Worm (Caenorhabditis elegans) whole organism, late embryonic: ENCODE results near the gene pcp-3.

ENCODE experiments used
- T23F11.4 ChIP-seq: fragments of 200-800 bp; sonication (Bioruptor generic); optimal IDR thresholded peaks from 2 replicates; lab custom pipeline; 2018; ENCODE audit warnings: mild to moderate bottlenecking, missing genetic modification characterization, missing compliant biosample characterization
- ama-1 ChIP-seq: fragments of 150-350 bp; optimal IDR thresholded peaks from 2 replicates; lab custom pipeline; 2014
- ceh-45 ChIP-seq: fragments of 200-800 bp; sonication (Bioruptor generic); IDR thresholded peaks from 2 replicates; pipeline ENCODE4 v1.3.6; 2022; ENCODE audit warnings: missing genetic modification reagents, missing genetic modification characterization, missing compliant biosample characterization
- ceh-48 ChIP-seq: sonication (generic microtip); optimal IDR thresholded peaks from 2 replicates; lab custom pipeline; 2016; ENCODE audit warnings: missing genetic modification characterization, inconsistent platforms, missing compliant biosample characterization
- fkh-10 ChIP-seq: fragments of 150-350 bp; optimal IDR thresholded peaks from 2 replicates; lab custom pipeline; 2014; ENCODE audit warnings: missing biosample characterization, missing genetic modification reagents, missing genetic modification characterization
- gmeb-2 ChIP-seq: sonication (generic microtip); optimal IDR thresholded peaks from 2 replicates; lab custom pipeline; 2016; ENCODE audit warnings: missing genetic modification characterization, inconsistent platforms, missing compliant biosample characterization
- hlh-8 ChIP-seq: sonication (generic microtip); optimal IDR thresholded peaks from 2 replicates; lab custom pipeline; 2016; ENCODE audit warnings: missing genotype, missing genetic modification characterization, missing compliant biosample characterization
- nhr-11 ChIP-seq: fragments of 150-350 bp; optimal IDR thresholded peaks from 2 replicates; lab custom pipeline; 2014; ENCODE audit warnings: missing biosample characterization, missing genetic modification characterization
- pha-4 ChIP-seq: fragments of 150-350 bp; optimal IDR thresholded peaks from 2 replicates; lab custom pipeline; 2018; ENCODE audit warnings: missing biosample characterization, missing genetic modification reagents, missing genetic modification characterization
- sdc-2 ChIP-seq: sonication (generic microtip); optimal IDR thresholded peaks from 2 replicates; lab custom pipeline; 2016; ENCODE audit warnings: missing genotype, missing genetic modification characterization, missing compliant biosample characterization
- syd-9 ChIP-seq: sonication (generic microtip); optimal IDR thresholded peaks from 2 replicates; lab custom pipeline; 2016; ENCODE audit warnings: mild to moderate bottlenecking, missing genetic modification characterization, moderate library complexity, missing compliant biosample characterization
- unc-3 ChIP-seq, 2 experiments: fragments of 200-800 bp in 1 of 2; sonication (Bioruptor generic) in 1 of 2; sonication (generic microtip) in 1 of 2; conservative IDR thresholded peaks in 1 of 2; optimal IDR thresholded peaks in 1 of 2; 2 replicates each; pipeline versions ENCODE4 v1.3.6 to Lab custom; 2016 to 2022; ENCODE audit warnings: missing compliant biosample characterization in 2 of 2, missing genetic modification characterization in 2 of 2, missing genetic modification reagents in 1 of 2
- unc-86 ChIP-seq: sonication (generic microtip); optimal IDR thresholded peaks from 2 replicates; lab custom pipeline; 2016; ENCODE audit warnings: missing genetic modification characterization, missing compliant biosample characterization
- zip-5 ChIP-seq: sonication (generic microtip); optimal IDR thresholded peaks from 2 replicates; lab custom pipeline; 2016; ENCODE audit warnings: missing genetic modification characterization, missing compliant biosample characterization

DNA sequence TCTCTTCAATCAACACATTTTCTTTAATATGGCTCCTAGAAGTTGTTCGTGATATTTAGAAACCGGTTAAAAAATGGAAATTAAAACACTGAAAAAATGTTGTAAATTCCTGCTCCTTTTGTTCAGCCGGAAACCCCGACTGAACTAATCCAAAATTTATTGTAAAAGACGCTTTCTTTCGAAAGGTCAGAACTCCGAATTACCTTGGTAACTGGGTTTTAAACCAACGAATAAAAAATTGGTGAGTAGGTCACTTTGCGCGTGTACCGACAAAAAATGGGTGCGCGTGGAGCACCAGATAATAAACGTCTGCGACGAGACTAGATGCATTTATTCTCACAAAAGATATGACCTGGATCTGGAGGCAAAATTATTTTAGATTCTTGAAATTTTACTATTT lies 28.2 kb downstream of the pcp-3 start:
- no peak for TF ChIP-seq syd-9 (tag; lab: Kevin White, UChicago)
- no peak for TF ChIP-seq hlh-8
- no peak for TF ChIP-seq zip-5 (tag; lab: Kevin White, UChicago)
- TF ChIP-seq nhr-11, result no peak
- TF ChIP-seq ceh-45 (GFP tag; lab: Robert Waterston, UW), result no peak
- no peak for TF ChIP-seq unc-3 (GFP tag; conservative IDR thresholded peaks at IDR 0.05; lab: Robert Waterston, UW)
- no peak for TF ChIP-seq unc-3 (tag; optimal IDR thresholded peaks at IDR 0.05; lab: Kevin White, UChicago)
- TF ChIP-seq ama-1 (lab: Kevin White, UChicago), result no peak
- TF ChIP-seq gmeb-2 (tag; lab: Kevin White, UChicago), result no peak
- TF ChIP-seq pha-4 (tag; lab: Kevin White, UChicago), result no peak
- no peak for TF ChIP-seq fkh-10 (GFP tag; lab: Kevin White, UChicago)
- TF ChIP-seq unc-86, result no peak
- no peak for TF ChIP-seq ceh-48 (tag; lab: Kevin White, UChicago)
- no peak for TF ChIP-seq T23F11.4
- TF ChIP-seq sdc-2 (tag; lab: Kevin White, UChicago), result no peak
